Worm (Caenorhabditis elegans) whole organism, young adult: ENCODE data around the gene nhr-114.

Experiments used
- C06A6.2 ChIP-seq: fragments of 200-800 bp; sonication (Bioruptor generic); conservative IDR thresholded peaks from 2 replicates; pipeline ENCODE4 v1.3.6; 2022; ENCODE audit warnings: missing genetic modification characterization, missing compliant biosample characterization
- F23B12.7 ChIP-seq: sonication (generic microtip); optimal IDR thresholded peaks from 2 replicates; lab custom pipeline; 2017; ENCODE audit warnings: missing genetic modification characterization, mild to moderate bottlenecking, missing compliant biosample characterization, antibody characterized with exemption, moderate library complexity; ENCODE audit not compliant: insufficient read depth
- F55B11.4 ChIP-seq: sonication (generic microtip); optimal IDR thresholded peaks from 2 replicates; lab custom pipeline; 2016; ENCODE audit warnings: missing compliant biosample characterization, missing genetic modification characterization, borderline replicate concordance; ENCODE audit not compliant: insufficient read depth
- F57C9.4 ChIP-seq: sonication (generic microtip); optimal IDR thresholded peaks from 2 replicates; lab custom pipeline; 2017; ENCODE audit warnings: mild to moderate bottlenecking, missing genetic modification characterization, missing compliant biosample characterization
- K11D2.4 ChIP-seq: fragments of 200-800 bp; sonication (Bioruptor generic); IDR thresholded peaks from 2 replicates; pipeline ENCODE4 v1.3.6; 2022; ENCODE audit warnings: missing genetic modification reagents, missing genetic modification characterization, missing compliant biosample characterization
- K12H6.12 ChIP-seq: fragments of 200-800 bp; sonication (Bioruptor generic); optimal IDR thresholded peaks from 2 replicates; lab custom pipeline; 2018; ENCODE audit warnings: mild to moderate bottlenecking, missing genetic modification characterization, missing compliant biosample characterization
- Y53G8AR.9 ChIP-seq: fragments of 200-800 bp; sonication (Bioruptor generic); conservative IDR thresholded peaks from 2 replicates; pipeline ENCODE4 v1.3.6; 2022; ENCODE audit warnings: missing genetic modification reagents, missing genetic modification characterization, missing compliant biosample characterization
- Y79H2A.3 ChIP-seq: fragments of 200-800 bp; sonication (Bioruptor generic); conservative IDR thresholded peaks from 2 replicates; pipeline ENCODE4 v1.3.6; 2022; ENCODE audit warnings: missing genetic modification reagents, missing genetic modification characterization, missing compliant biosample characterization
- Y95B8A.8 ChIP-seq: fragments of 200-800 bp; sonication (Bioruptor generic); IDR thresholded peaks from 2 replicates; pipeline ENCODE4 v1.3.6; 2022; ENCODE audit warnings: missing genetic modification reagents, missing genetic modification characterization, missing compliant biosample characterization
- ZK185.1 ChIP-seq: sonication (generic microtip); optimal IDR thresholded peaks from 2 replicates; lab custom pipeline; 2016; ENCODE audit warnings: mild to moderate bottlenecking, missing genetic modification characterization, missing compliant biosample characterization; ENCODE audit not compliant: poor library complexity, severe bottlenecking
- aptf-2 ChIP-seq: fragments of 200-800 bp; sonication (Bioruptor generic); conservative IDR thresholded peaks from 2 replicates; pipeline ENCODE4 v1.3.6; 2022; ENCODE audit warnings: missing genetic modification reagents, missing genetic modification characterization, missing compliant biosample characterization
- bed-1 ChIP-seq: fragments of 200-800 bp; sonication (Bioruptor generic); IDR thresholded peaks from 2 replicates; pipeline ENCODE4 v1.3.6; 2022; ENCODE audit warnings: missing genetic modification reagents, missing genetic modification characterization, missing compliant biosample characterization
- ccch-3 ChIP-seq: fragments of 200-800 bp; sonication (Bioruptor generic); optimal IDR thresholded peaks from 2 replicates; lab custom pipeline; 2018; ENCODE audit warnings: mild to moderate bottlenecking, missing genetic modification characterization, missing compliant biosample characterization
- cebp-1 ChIP-seq, 2 experiments: fragments of 200-800 bp in 1 of 2; sonication (Bioruptor generic) in 1 of 2; sonication (generic microtip) in 1 of 2; IDR thresholded peaks in 1 of 2; optimal IDR thresholded peaks in 1 of 2; 2 replicates each; pipeline versions ENCODE4 v1.3.6 to Lab custom; 2017 to 2022; ENCODE audit warnings: missing compliant biosample characterization in 2 of 2, missing genetic modification characterization in 2 of 2, mild to moderate bottlenecking in 1 of 2, missing genetic modification reagents in 1 of 2, moderate library complexity in 1 of 2
- cebp-2 ChIP-seq: fragments of 200-800 bp; sonication (Bioruptor generic); IDR thresholded peaks from 2 replicates; pipeline ENCODE4 v1.3.6; 2022; ENCODE audit warnings: missing genetic modification characterization, missing compliant biosample characterization
- ceh-27 ChIP-seq: fragments of 200-800 bp; sonication (Bioruptor generic); optimal IDR thresholded peaks from 2 replicates; lab custom pipeline; 2018; ENCODE audit warnings: mild to moderate bottlenecking, missing genetic modification characterization, moderate library complexity, missing compliant biosample characterization
- ceh-91 ChIP-seq: fragments of 200-800 bp; sonication (Bioruptor generic); IDR thresholded peaks from 2 replicates; pipeline ENCODE4 v1.3.6; 2022; ENCODE audit warnings: missing genetic modification reagents, missing genetic modification characterization, missing compliant biosample characterization
- chd-7 ChIP-seq: sonication (generic microtip); optimal IDR thresholded peaks from 2 replicates; lab custom pipeline; 2016; ENCODE audit warnings: mild to moderate bottlenecking, missing genetic modification characterization, moderate library complexity, missing compliant biosample characterization
- die-1 ChIP-seq: sonication (generic microtip); optimal IDR thresholded peaks from 2 replicates; lab custom pipeline; 2016; ENCODE audit warnings: missing genotype, mild to moderate bottlenecking, missing genetic modification characterization, missing compliant biosample characterization
- efl-1 ChIP-seq: fragments of 150-350 bp; optimal IDR thresholded peaks from 2 replicates; lab custom pipeline; 2014; ENCODE audit warnings: missing biosample characterization, missing genetic modification reagents, missing genetic modification characterization
- madf-10 ChIP-seq: sonication (generic microtip); optimal IDR thresholded peaks from 2 replicates; lab custom pipeline; 2016; ENCODE audit warnings: mild to moderate bottlenecking, missing genetic modification characterization, missing compliant biosample characterization
- madf-6 ChIP-seq: fragments of 200-800 bp; sonication (Bioruptor generic); IDR thresholded peaks from 2 replicates; pipeline ENCODE4 v1.3.6; 2022; ENCODE audit warnings: missing genetic modification reagents, missing genetic modification characterization, missing compliant biosample characterization
- madf-8 ChIP-seq: fragments of 200-800 bp; sonication (Bioruptor generic); conservative IDR thresholded peaks from 2 replicates; pipeline ENCODE4 v1.3.6; 2022; ENCODE audit warnings: missing genetic modification reagents, missing genetic modification characterization, missing compliant biosample characterization
- mel-28 ChIP-seq: sonication (generic microtip); optimal IDR thresholded peaks from 2 replicates; lab custom pipeline; 2016; ENCODE audit warnings: borderline replicate concordance, mild to moderate bottlenecking, missing genetic modification characterization, missing compliant biosample characterization
- mes-4 ChIP-seq: sonication (generic microtip); optimal IDR thresholded peaks from 2 replicates; lab custom pipeline; 2016; ENCODE audit warnings: missing genotype, missing genetic modification characterization, missing compliant biosample characterization
- pha-4 ChIP-seq: fragments of 150-350 bp; sonication (generic microtip); optimal IDR thresholded peaks from 2 replicates; lab custom pipeline; 2014; ENCODE audit warnings: missing biosample characterization, missing genetic modification reagents, missing genetic modification characterization
- rpc-1 ChIP-seq, 2 experiments: fragments of 150-350 bp in 1 of 2; sonication (generic microtip) in 1 of 2; optimal IDR thresholded peaks; 2 replicates each; lab custom pipeline; 2014 to 2018; ENCODE audit warnings: missing biosample characterization in 1 of 2, missing genetic modification characterization in 1 of 2, missing genetic modification reagents in 1 of 2, missing genotype in 1 of 2
- snpc-3.4 ChIP-seq: sonication (generic microtip); optimal IDR thresholded peaks from 2 replicates; lab custom pipeline; 2017; ENCODE audit warnings: missing genetic modification characterization, mild to moderate bottlenecking, missing compliant biosample characterization, antibody characterized with exemption, moderate library complexity, missing genotype, missing genetic modification reagents
- sptf-2 ChIP-seq: fragments of 200-800 bp; sonication (Bioruptor generic); optimal IDR thresholded peaks from 2 replicates; lab custom pipeline; 2018; ENCODE audit warnings: mild to moderate bottlenecking, missing genetic modification characterization, missing compliant biosample characterization
- tlf-1 ChIP-seq: fragments of 200-800 bp; sonication (Bioruptor generic); optimal IDR thresholded peaks from 2 replicates; lab custom pipeline; 2018; ENCODE audit warnings: mild to moderate bottlenecking, missing genetic modification characterization, missing compliant biosample characterization
- unc-62 ChIP-seq: fragments of 150-350 bp; optimal IDR thresholded peaks from 2 replicates; lab custom pipeline; 2014; ENCODE audit warnings: missing biosample characterization, missing genetic modification reagents, missing genetic modification characterization
- xnd-1 ChIP-seq: sonication (generic microtip); optimal IDR thresholded peaks from 2 replicates; lab custom pipeline; 2016; ENCODE audit warnings: missing genotype, missing genetic modification reagents, missing genetic modification characterization, missing compliant biosample characterization
- zfh-2 ChIP-seq: fragments of 200-800 bp; sonication (Bioruptor generic); conservative IDR thresholded peaks from 2 replicates; pipeline ENCODE4 v1.3.6; 2022; ENCODE audit warnings: missing genetic modification reagents, missing genetic modification characterization, missing compliant biosample characterization
- zim-3 ChIP-seq: sonication (generic microtip); optimal IDR thresholded peaks from 2 replicates; lab custom pipeline; 2017; ENCODE audit warnings: mild to moderate bottlenecking, missing genetic modification characterization, moderate library complexity, missing compliant biosample characterization
- ztf-3 ChIP-seq: fragments of 200-800 bp; sonication (Bioruptor generic); optimal IDR thresholded peaks from 2 replicates; lab custom pipeline; 2018; ENCODE audit warnings: mild to moderate bottlenecking, missing genetic modification characterization, missing compliant biosample characterization
- ztf-6 ChIP-seq: fragments of 200-800 bp; sonication (Bioruptor generic); IDR thresholded peaks from 2 replicates; pipeline ENCODE4 v1.3.6; 2022; ENCODE audit warnings: missing genetic modification reagents, missing genetic modification characterization, missing compliant biosample characterization

The nhr-114 gene

ce11 chrV:4151400-4151799, 35.6 kb upstream of the nhr-114 start:
- TF ChIP-seq zfh-2 (GFP tag; lab: Robert Waterston, UW) (peak; percentile 59), mel-28 (no peak)
- TF ChIP-seq, all 124 proteins: peak for 1

- TF ChIP-seq bed-1 (GFP tag; lab: Robert Waterston, UW) (no peak), sptf-2 (GFP tag; lab: Kevin White, UChicago) (no peak), cebp-2 (no peak), snpc-3.4 (tag; lab: Kevin White, UChicago) (no peak), rpc-1 (optimal IDR thresholded peaks at IDR 0.05; lab: Kevin White, UChicago) (no peak), rpc-1 (tag; optimal IDR thresholded peaks at IDR 0.05; lab: Kevin White, UChicago) (no peak), madf-10 (no peak), ceh-91 (no peak), die-1 (tag; lab: Kevin White, UChicago) (no peak), mes-4 (tag; lab: Kevin White, UChicago) (no peak), ceh-27 (no peak), K11D2.4 (GFP tag; lab: Robert Waterston, UW) (no peak), Y53G8AR.9 (GFP tag; lab: Robert Waterston, UW) (no peak), tlf-1 (GFP tag; lab: Kevin White, UChicago) (no peak), madf-8 (GFP tag; lab: Robert Waterston, UW) (no peak), ztf-6 (GFP tag; lab: Robert Waterston, UW) (no peak), xnd-1 (tag; lab: Kevin White, UChicago) (no peak), aptf-2 (GFP tag; lab: Robert Waterston, UW) (no peak), zfh-2 (GFP tag; lab: Robert Waterston, UW) (no peak), ztf-3 (GFP tag; lab: Kevin White, UChicago) (no peak), Y79H2A.3 (GFP tag; lab: Robert Waterston, UW) (no peak)
These were observed 34.8 kb upstream of the nhr-114 start, which contains the start of gene Y45G5AM.6 for ce11 chrV:4152200-4152599. Gene Y45G5AM.6, minus strand, starts transcription at chrV:4152300.

- TF ChIP-seq F55B11.4 (tag; lab: Kevin White, UChicago) (no peak), madf-6 (GFP tag; lab: Robert Waterston, UW) (no peak), ZK185.1 (no peak), F57C9.4 (tag; lab: Kevin White, UChicago) (no peak), Y95B8A.8 (GFP tag; lab: Robert Waterston, UW) (no peak)
- TF ChIP-seq, all 124 proteins: peak for 0
These were observed 29.7 kb upstream of the nhr-114 start for ce11 chrV:4157291-4157690.

ce11 chrV:4160086-4160485, 26.9 kb upstream of the nhr-114 start, which contains the start of gene Y45G5AM.5:
Gene Y45G5AM.5, plus strand, starts transcription at chrV:4160386.
- TF ChIP-seq F23B12.7 (tag; lab: Kevin White, UChicago) (no peak), zim-3 (tag; lab: Kevin White, UChicago) (no peak), pha-4 (tag; lab: Kevin White, UChicago) (no peak), efl-1 (GFP tag; lab: Kevin White, UChicago) (no peak), ccch-3 (GFP tag; lab: Kevin White, UChicago) (no peak), unc-62 (GFP tag; lab: Kevin White, UChicago) (no peak)

- no peak for TF ChIP-seq cebp-1 (GFP tag; IDR thresholded peaks at IDR 0.05; lab: Robert Waterston, UW)
- no peak for TF ChIP-seq cebp-1 (tag; optimal IDR thresholded peaks at IDR 0.05; lab: Kevin White, UChicago)
- TF ChIP-seq chd-7 (tag; lab: Kevin White, UChicago) = no peak
- TF ChIP-seq K12H6.12 = no peak
- TF ChIP-seq C06A6.2 (GFP tag; lab: Robert Waterston, UW) = no peak
- TF ChIP-seq, all 124 proteins: peak for 0
These were observed 24.1 kb upstream of the nhr-114 start, which contains the start of gene Y45G5AM.4 for ce11 chrV:4162922-4163321. Gene Y45G5AM.4, plus strand, starts transcription at chrV:4163222.
